Worm (Caenorhabditis elegans) whole organism, L4/young adult: ENCODE data around the gene exc-5.
A peak's percentile ranks its signal among the peaks of the same experiment; 100 is the strongest.

Source experiments
- W03F9.2 ChIP-seq: fragments of 150-350 bp; optimal IDR thresholded peaks from 2 replicates; lab custom pipeline; 2014; ENCODE audit warnings: missing biosample characterization, missing genetic modification characterization
- dao-5 ChIP-seq: sonication (generic microtip); optimal IDR thresholded peaks from 2 replicates; lab custom pipeline; 2016; ENCODE audit warnings: missing genotype, missing genetic modification characterization, moderate library complexity, missing compliant biosample characterization
- him-1 ChIP-seq: sonication (generic microtip); optimal IDR thresholded peaks from 2 replicates; lab custom pipeline; 2016; ENCODE audit warnings: missing genotype, missing genetic modification reagents, missing genetic modification characterization, missing compliant biosample characterization

The exc-5 gene

ce11 chrIV:8824145-8824833, 10.8 kb upstream of the exc-5 start, which contains the start of the genes col-117 and col-3:
TSS of gene col-117 (minus strand) at chrIV:8824195.
TSS of gene col-3 (plus strand) at chrIV:8824783.
- no peak for TF ChIP-seq dao-5
- TF ChIP-seq him-1: no peak
- no peak for TF ChIP-seq W03F9.2

- TF ChIP-seq him-1: no peak
- TF ChIP-seq W03F9.2: no peak
- TF ChIP-seq dao-5: no peak
Measured at ce11 chrIV:8822598-8822997, 9.1 kb upstream of the exc-5 start.

DNA sequence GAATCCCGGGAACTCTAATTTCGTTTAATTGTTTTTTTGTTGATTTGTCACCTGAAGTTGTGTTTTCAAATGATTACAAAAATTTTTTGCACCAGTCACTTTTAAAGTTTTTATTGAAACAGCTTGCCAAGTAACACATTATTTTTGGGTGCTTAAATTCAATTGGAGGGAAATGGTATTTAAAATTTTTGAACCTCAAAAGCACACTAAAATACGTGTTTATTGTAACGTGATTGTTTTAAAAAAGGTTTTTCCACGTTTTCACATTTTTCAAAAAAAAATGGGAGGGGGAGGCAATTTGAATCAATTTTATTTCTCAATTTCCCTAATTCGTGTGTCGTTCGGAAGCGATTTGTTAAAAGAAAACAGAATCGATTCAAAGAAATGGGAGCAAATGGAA, 7.7 kb upstream of the exc-5 start, which contains the start of gene T28C6.5:
Gene T28C6.5, plus strand, starts transcription at position 301 of the 400 bp plus-strand sequence.
- TF ChIP-seq dao-5: no peak
- TF ChIP-seq him-1: no peak
- TF ChIP-seq W03F9.2: no peak

ce11 chrIV:8820041-8820440, 6.6 kb upstream of the exc-5 start, which contains the start of gene T28C6.3:
TSS of gene T28C6.3 (plus strand) at chrIV:8820341.
- TF ChIP-seq dao-5 (no peak), him-1 (no peak), W03F9.2 (no peak)

DNA sequence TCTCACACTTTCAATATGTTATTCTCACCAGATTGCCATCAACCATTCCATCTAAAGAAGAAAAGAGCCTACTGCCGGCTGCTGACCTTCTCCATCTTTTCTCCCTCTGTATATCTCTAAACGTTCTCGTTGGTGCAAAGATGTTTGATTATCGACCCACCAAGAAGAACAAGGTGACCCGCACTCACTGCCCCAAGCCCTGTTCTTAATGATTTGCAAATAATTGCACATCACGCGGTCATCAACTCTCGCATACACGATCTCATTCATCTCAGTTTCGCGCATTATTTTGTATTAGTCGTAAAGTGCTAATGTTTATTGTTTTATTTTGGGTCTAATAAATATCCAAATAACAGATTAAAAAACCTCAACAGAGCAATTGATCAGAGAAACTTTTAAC, 6.0 kb upstream of the exc-5 start:
- TF ChIP-seq W03F9.2 (no peak), him-1 (no peak), dao-5 (no peak)

DNA sequence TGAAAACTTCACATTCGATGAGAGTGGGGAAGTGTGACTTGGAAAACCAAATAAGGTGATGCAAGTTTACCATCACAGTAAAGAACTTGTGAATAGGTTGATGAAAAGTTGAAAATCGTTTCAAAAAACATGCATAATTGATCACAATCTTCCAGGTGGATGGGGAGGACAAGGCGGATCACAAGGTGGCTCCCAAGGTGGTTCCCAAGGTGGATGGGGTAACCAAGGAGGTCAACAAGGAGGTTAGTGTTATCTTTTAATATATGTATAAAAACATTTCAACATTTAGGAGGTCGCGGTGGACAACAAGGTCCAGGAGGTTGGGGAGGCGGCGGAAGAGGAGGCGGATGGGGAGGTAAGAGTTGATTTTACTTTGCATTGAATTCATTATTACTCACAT, 4.2 kb upstream of the exc-5 start, which contains the start of gene T28C6.10:
Gene T28C6.10, plus strand, starts transcription at position 301 of the 400 bp plus-strand sequence.
- no peak for TF ChIP-seq W03F9.2
- no peak for TF ChIP-seq him-1
- TF ChIP-seq dao-5: no peak

DNA sequence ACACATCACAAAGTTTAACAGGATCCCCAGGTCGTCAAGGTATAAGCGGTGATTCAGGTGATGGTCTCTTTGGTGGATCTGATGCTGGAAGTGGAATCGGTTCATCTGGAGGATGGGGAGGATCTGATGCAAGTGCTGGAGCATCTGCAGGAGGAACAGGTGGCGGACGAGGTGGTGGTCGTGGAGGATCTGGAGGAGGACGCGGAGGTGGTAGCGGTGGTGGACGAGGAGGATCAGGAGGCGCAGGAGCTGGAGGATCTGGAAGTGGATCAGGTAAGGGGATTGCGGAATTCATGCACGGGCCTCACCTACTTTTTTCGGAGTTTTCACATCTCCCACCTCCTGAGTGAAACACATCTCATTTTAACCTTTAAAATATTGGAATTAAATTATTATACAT, 3.1 kb upstream of the exc-5 start:
- TF ChIP-seq W03F9.2: no peak
- no peak for TF ChIP-seq dao-5
- no peak for TF ChIP-seq him-1

ce11 chrIV:8816029-8816428, 2.6 kb upstream of the exc-5 start, which contains the start of gene grsp-2:
TSS of gene grsp-2 (plus strand) at chrIV:8816329.
- TF ChIP-seq him-1: no peak
- TF ChIP-seq W03F9.2: no peak
- no peak for TF ChIP-seq dao-5

- TF ChIP-seq W03F9.2: no peak
- no peak for TF ChIP-seq dao-5
- TF ChIP-seq him-1: no peak
Measured at ce11 chrIV:8815162-8815561, 1.7 kb upstream of the exc-5 start.

DNA sequence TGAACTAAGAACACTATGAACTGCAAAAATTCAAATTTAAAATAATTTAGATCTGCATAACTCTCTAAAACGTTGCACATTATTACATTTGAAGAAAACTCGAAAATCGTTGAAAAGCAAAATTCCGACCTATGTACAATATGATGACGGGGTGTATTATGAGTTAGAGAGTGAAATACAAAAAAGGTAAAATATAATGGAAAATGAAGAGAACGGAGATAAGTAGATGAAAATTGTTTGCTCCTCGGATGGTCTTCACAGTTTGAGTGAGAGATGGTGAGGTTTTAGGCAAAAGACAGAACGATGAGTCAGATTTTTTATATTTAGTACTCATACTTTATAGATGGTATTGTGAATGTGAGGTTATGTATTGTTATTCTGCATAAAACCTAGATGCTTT, 6.1 kb downstream of the exc-5 start:
- TF ChIP-seq dao-5 (no peak), W03F9.2 (no peak), him-1 (no peak)

ce11 chrIV:8798255-8798654, 15.2 kb downstream of the exc-5 start, which contains the start of gene clec-182:
TSS of gene clec-182 (minus strand) at chrIV:8798355.
- no peak for TF ChIP-seq dao-5
- TF ChIP-seq him-1: no peak
- TF ChIP-seq W03F9.2: no peak

DNA sequence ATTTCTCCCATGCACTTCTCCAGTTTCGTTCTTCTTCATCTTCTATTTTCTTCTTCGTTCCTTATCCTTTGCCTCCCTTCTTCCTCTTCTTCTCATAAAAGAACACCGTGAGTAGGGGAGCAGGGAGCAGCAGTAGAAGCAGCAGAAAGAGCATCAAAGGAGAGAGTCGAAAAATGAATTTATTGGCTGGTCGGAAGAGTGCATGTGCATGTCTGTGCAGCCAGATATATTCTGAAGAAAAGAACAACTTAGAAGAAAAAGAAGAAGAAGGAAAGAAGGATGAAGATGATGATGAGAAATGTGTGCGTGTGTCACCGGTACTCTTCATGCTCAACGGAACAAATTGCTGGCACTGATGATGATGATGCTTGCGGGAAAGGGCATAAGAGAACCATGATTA, 17.2 kb downstream of the exc-5 start:
- TF ChIP-seq W03F9.2: no peak
- no peak for TF ChIP-seq dao-5
- TF ChIP-seq him-1: peak; percentile 73

DNA sequence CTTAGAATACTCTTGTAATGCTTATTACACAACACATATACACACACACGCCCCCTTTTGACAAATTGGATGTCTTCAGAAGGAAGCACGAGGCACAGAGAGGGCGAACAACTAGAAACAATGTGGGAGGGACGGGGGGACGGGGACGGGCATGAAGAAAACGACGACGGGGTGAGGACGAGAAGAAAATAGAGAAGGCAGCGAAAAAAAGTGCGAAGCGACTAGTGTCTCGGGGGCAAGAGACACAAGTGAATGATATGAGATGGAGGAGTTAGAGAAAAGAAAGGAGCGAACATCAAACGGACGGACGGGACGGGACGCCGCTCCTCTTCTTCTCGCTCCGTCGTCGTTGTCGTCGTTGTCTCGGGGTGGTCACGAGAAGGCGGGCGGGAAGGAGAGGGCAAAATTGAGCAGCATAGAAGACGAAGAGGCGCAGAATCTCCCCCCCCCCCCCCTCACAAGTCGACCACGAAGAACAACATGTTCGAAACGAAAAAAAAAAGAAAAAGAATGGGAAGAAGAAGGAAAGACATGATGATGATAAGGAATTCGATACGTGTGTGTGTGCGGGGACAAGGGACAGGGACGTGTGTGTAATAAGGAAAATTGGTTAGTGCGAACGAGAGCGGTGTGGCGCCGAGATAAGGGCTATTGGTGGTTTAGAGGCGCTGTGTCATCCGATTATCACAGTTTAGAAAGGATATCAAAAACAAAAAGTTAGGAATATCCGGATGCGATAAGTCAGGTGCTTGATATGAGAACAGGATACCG, 18.4 kb downstream of the exc-5 start:
- TF ChIP-seq W03F9.2 (peak; percentile 67), dao-5 (no peak), him-1 (peak; percentile 90)

ce11 chrIV:8793223-8793622, 20.2 kb downstream of the exc-5 start:
- TF ChIP-seq dao-5 (no peak), him-1 (no peak), W03F9.2 (peak; percentile 39)

DNA sequence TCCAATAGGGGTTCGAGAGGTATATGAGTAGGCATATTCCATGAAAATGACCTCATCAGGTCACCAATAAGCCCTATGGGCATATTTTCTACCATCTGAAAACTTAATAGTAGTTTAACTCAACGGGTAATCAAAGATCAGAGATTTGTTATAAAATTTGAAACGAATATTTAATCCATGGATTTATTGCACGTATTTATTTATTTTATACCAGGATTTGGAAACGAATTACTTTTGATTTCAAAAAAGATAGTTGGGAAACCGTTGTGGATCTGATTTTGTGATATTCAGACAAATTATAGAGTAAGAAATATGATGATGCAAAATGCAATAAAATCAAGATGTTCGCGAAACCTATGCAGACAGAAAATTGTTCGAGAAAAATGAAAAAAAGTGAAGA, 20.7 kb downstream of the exc-5 start, which contains the start of gene C33D9.3:
Gene C33D9.3, minus strand, starts transcription at position 101 of the 400 bp plus-strand sequence.
- TF ChIP-seq W03F9.2: no peak
- no peak for TF ChIP-seq him-1
- no peak for TF ChIP-seq dao-5

DNA sequence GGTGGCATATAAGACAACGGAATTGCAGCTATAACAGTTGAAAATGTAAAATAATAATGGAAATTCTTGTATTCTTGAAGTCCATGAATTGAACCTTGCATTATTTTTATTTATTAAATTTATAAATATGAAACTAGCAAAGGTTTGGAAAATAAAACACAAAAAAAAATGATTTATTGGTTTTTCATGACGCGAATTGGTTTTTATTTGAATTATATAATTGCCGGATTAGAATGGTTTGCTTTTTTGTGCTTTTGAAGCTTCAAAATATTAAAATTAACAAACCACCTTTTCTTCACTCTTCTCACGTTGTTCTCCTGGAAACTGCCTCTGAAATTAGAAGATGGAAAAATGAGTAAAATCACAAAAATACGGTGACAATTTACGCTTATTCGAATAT, 23.3 kb downstream of the exc-5 start, which contains the start of gene sru-35:
Gene sru-35, minus strand, starts transcription at position 101 of the 400 bp plus-strand sequence.
- TF ChIP-seq W03F9.2: no peak
- TF ChIP-seq him-1: no peak
- no peak for TF ChIP-seq dao-5
